Worm (Caenorhabditis elegans) whole organism, late embryonic: ENCODE data around the gene nhr-267.
"Not testable (repeated sequence)": the region's sequence is repeated elsewhere in the genome, so short reads cannot be mapped to it uniquely, and the experiment has no call there.

Experiments used
- C08G9.2 ChIP-seq: sonication (generic microtip); optimal IDR thresholded peaks from 2 replicates; lab custom pipeline; 2016; ENCODE audit warnings: mild to moderate bottlenecking, missing genetic modification characterization, moderate library complexity, missing compliant biosample characterization
- ceh-9 ChIP-seq: sonication (generic microtip); optimal IDR thresholded peaks from 2 replicates; lab custom pipeline; 2016; ENCODE audit warnings: mild to moderate bottlenecking, missing genetic modification characterization, inconsistent platforms, missing compliant biosample characterization
- pag-3 ChIP-seq: sonication (generic microtip); optimal IDR thresholded peaks from 2 replicates; lab custom pipeline; 2016; ENCODE audit warnings: missing compliant biosample characterization, missing genetic modification characterization, borderline replicate concordance
- tbx-2 ChIP-seq: sonication (generic microtip); optimal IDR thresholded peaks from 2 replicates; lab custom pipeline; 2016; ENCODE audit warnings: missing genetic modification characterization, missing compliant biosample characterization

DNA sequence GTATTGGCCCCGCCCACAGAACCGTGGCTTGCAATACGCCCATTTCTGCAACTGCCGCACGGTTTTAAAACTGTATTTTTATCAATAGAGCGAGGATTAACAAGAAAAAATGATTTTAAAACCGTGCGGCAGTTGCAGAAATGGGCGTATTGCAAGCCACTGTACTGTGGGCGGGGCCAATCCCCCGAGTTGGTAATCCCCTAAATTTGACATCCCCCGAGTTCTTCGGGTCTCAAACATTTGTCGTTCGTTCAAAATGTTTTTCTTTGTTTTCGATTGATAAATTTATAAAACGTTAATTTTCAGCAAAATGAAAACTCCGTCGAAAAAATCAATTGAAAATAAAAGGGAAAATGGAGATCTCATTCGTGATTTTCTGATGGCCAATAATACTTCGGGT is 37.0 kb downstream of the nhr-267 start, which contains the start of gene Y11D7A.7:
- not testable (repeated sequence) for TF ChIP-seq ceh-9, tbx-2, pag-3, C08G9.2 (tag; lab: Kevin White, UChicago)
